Worm (Caenorhabditis elegans) whole organism, late embryonic: ENCODE data around the gene srh-257.

Experiments used
- C08G9.2 ChIP-seq: sonication (generic microtip); optimal IDR thresholded peaks from 2 replicates; lab custom pipeline; 2016; ENCODE audit warnings: mild to moderate bottlenecking, missing genetic modification characterization, moderate library complexity, missing compliant biosample characterization
- ahr-1 ChIP-seq: sonication (generic microtip); optimal IDR thresholded peaks from 2 replicates; lab custom pipeline; 2016; ENCODE audit warnings: missing genetic modification characterization, missing compliant biosample characterization
- ceh-14 ChIP-seq: sonication (generic microtip); optimal IDR thresholded peaks from 2 replicates; lab custom pipeline; 2016; ENCODE audit warnings: missing genotype, missing genetic modification characterization, missing compliant biosample characterization
- elt-2 ChIP-seq: sonication (generic microtip); optimal IDR thresholded peaks from 2 replicates; lab custom pipeline; 2016; ENCODE audit warnings: missing genetic modification reagents, missing genetic modification characterization, missing compliant biosample characterization
- fkh-10 ChIP-seq: fragments of 150-350 bp; optimal IDR thresholded peaks from 2 replicates; lab custom pipeline; 2014; ENCODE audit warnings: missing biosample characterization, missing genetic modification reagents, missing genetic modification characterization
- hlh-8 ChIP-seq: sonication (generic microtip); optimal IDR thresholded peaks from 2 replicates; lab custom pipeline; 2016; ENCODE audit warnings: missing genotype, missing genetic modification characterization, missing compliant biosample characterization
- nhr-11 ChIP-seq: fragments of 150-350 bp; optimal IDR thresholded peaks from 2 replicates; lab custom pipeline; 2014; ENCODE audit warnings: missing biosample characterization, missing genetic modification characterization
- nhr-232 ChIP-seq: sonication (generic microtip); optimal IDR thresholded peaks from 2 replicates; lab custom pipeline; 2016; ENCODE audit warnings: missing genetic modification characterization, missing compliant biosample characterization
- rnt-1 ChIP-seq: sonication (generic microtip); optimal IDR thresholded peaks from 2 replicates; lab custom pipeline; 2016; ENCODE audit warnings: missing genetic modification characterization, missing compliant biosample characterization
- unc-55 ChIP-seq: sonication (generic microtip); optimal IDR thresholded peaks from 2 replicates; lab custom pipeline; 2017; ENCODE audit warnings: missing biosample characterization, missing genetic modification reagents, missing genetic modification characterization

- TF ChIP-seq unc-55 (GFP tag; lab: Kevin White, UChicago) = no peak
- TF ChIP-seq nhr-11 (tag; lab: Kevin White, UChicago) = no peak
- TF ChIP-seq ahr-1 (tag; lab: Kevin White, UChicago) = no peak
- TF ChIP-seq elt-2 (tag; lab: Kevin White, UChicago) = no peak
- TF ChIP-seq rnt-1 (tag; lab: Kevin White, UChicago) = no peak
- TF ChIP-seq ceh-14 (tag; lab: Kevin White, UChicago) = no peak
- no peak for TF ChIP-seq hlh-8 (tag; lab: Kevin White, UChicago)
- TF ChIP-seq nhr-232 (tag; lab: Kevin White, UChicago) = no peak
- TF ChIP-seq C08G9.2 (tag; lab: Kevin White, UChicago) = no peak
- no peak for TF ChIP-seq fkh-10
Measured at ce11 chrV:15395347-15395746, 11.7 kb upstream of the srh-257 start, which contains the start of gene cyb-3.
